Fruit fly (Drosophila melanogaster): Measurements from ENCODE around the gene Or22a.

Gene Or22a

DNA sequence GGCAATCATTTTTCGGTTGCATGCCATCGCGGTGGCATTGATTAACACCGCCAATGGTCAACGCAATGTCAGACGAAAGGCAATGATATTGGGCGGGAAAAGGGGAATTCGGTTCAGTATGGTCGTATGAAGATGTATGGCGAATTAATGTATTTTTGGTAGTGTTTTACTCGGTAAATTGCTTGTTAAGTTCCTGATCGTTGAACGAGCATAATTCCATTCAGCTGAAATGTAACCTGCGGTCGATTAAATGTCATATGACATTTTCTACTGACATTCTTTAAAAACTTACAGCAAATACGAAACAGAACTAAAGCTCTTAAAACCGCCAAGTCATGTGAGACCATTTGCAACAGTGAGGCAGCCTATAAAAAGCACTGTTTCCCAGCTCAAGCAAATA is at the start of gene Or22a:
Gene Or22a (plus strand): TSS at position 301 of the 400 bp plus-strand sequence.
- TF ChIP-seq CG2120 (GFP tag; optimal IDR thresholded peaks at IDR 0.05): no peak
- no peak for TF ChIP-seq CG7556 (GFP tag; optimal IDR thresholded peaks at IDR 0.05)
- no peak for TF ChIP-seq Elba2 (GFP tag; optimal IDR thresholded peaks at IDR 0.05)
- no peak for TF ChIP-seq Lpt (GFP tag; optimal IDR thresholded peaks at IDR 0.05)
- TF ChIP-seq CG10274 (GFP tag; optimal IDR thresholded peaks at IDR 0.05): no peak
- TF ChIP-seq unc-4 (GFP tag; IDR thresholded peaks at IDR 0.05; ENCODE audit: partially characterized antibody): no peak
- no peak for TF ChIP-seq E2f2 (GFP tag; IDR thresholded peaks at IDR 0.05)
- TF ChIP-seq CG7372 (GFP tag; IDR thresholded peaks at IDR 0.05): no peak
- TF ChIP-seq CG1024 (GFP tag; IDR thresholded peaks at IDR 0.05): no peak
- TF ChIP-seq ham (GFP tag; IDR thresholded peaks at IDR 0.05): no peak
- no peak for TF ChIP-seq CG3726 (GFP tag; IDR thresholded peaks at IDR 0.05)
- TF ChIP-seq CG7839 (tag; optimal IDR thresholded peaks at IDR 0.05): no peak
- no peak for TF ChIP-seq ara (GFP tag; IDR thresholded peaks at IDR 0.05)
- TF ChIP-seq pho (GFP tag; optimal IDR thresholded peaks at IDR 0.05): no peak
- TF ChIP-seq CG15601 (tag; optimal IDR thresholded peaks at IDR 0.05): no peak
- TF ChIP-seq hth (optimal IDR thresholded peaks at IDR 0.05): no peak

DNA sequence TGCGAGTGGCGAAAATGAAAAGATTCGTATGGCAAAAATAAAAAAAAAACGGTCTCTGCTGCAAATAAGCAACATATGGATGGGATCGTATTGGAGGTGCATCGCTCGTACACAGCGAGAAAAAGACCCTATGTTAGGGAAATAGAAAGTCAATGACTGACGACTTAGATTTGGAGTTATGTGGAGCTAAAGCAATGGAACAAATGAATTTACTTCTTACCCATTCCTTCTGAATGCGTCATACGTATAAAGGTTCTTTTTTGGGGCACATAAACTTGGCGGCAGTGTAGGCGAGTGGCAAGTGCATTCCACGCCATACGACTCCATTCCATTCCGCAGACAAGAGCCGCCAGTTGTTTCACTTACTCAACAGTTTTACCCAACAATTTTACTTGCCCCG is 49.5 kb upstream of the Or22a start:
- TF ChIP-seq bsh (GFP tag; optimal IDR thresholded peaks at IDR 0.05) (peak; percentile 4 to 14), CG12391 (tag; optimal IDR thresholded peaks at IDR 0.05) (peak; percentile 3), CG10979 (tag; optimal IDR thresholded peaks at IDR 0.05) (peak; percentile 39), prd (optimal IDR thresholded peaks at IDR 0.05) (no peak), prd (GFP tag; IDR thresholded peaks at IDR 0.05) (0 out of 3 replicates have a peak, but pooled peaks have one; percentile 23), CG10654 (GFP tag; optimal IDR thresholded peaks at IDR 0.05) (no peak), CG2202 (tag; optimal IDR thresholded peaks at IDR 0.05) (no peak), psq (GFP tag; optimal IDR thresholded peaks at IDR 0.05) (no peak), Xrp1 (GFP tag; IDR thresholded peaks at IDR 0.05) (peak; percentile 53), phol (tag; optimal IDR thresholded peaks at IDR 0.05) (peak; percentile 5), lov (optimal IDR thresholded peaks at IDR 0.05) (no peak), lov (GFP tag; IDR thresholded peaks at IDR 0.05) (0 out of 3 replicates have a peak, but pooled peaks have one; percentile 11), ci (GFP tag; IDR thresholded peaks at IDR 0.05) (0 out of 3 replicates have a peak, but pooled peaks have one; percentile 29), CG2712 (tag; optimal IDR thresholded peaks at IDR 0.05) (peak; percentile 6), Trl (optimal IDR thresholded peaks at IDR 0.05) (no peak), Trl (GFP tag; optimal IDR thresholded peaks at IDR 0.05) (no peak), ewg (GFP tag; optimal IDR thresholded peaks at IDR 0.05) (no peak), CG31365 (tag; optimal IDR thresholded peaks at IDR 0.05) (no peak), gem (tag; optimal IDR thresholded peaks at IDR 0.05) (peak; percentile 22), Mrtf (GFP tag; IDR thresholded peaks at IDR 0.05) (no peak), Fer2 (tag; optimal IDR thresholded peaks at IDR 0.05) (no peak), ro (GFP tag; IDR thresholded peaks at IDR 0.05) (no peak), CG17829 (tag; optimal IDR thresholded peaks at IDR 0.05) (no peak), slou (GFP tag; optimal IDR thresholded peaks at IDR 0.05) (no peak), ATbp (GFP tag; optimal IDR thresholded peaks at IDR 0.05) (peak; percentile 3), CG11247 (GFP tag; IDR thresholded peaks at IDR 0.05) (no peak), CG7839 (tag; optimal IDR thresholded peaks at IDR 0.05) (peak; percentile 3), tin (GFP tag; optimal IDR thresholded peaks at IDR 0.05) (peak; percentile 12), ERR (GFP tag; optimal IDR thresholded peaks at IDR 0.05) (no peak), hbn (GFP tag; IDR thresholded peaks at IDR 0.05; ENCODE audit: partially characterized antibody) (no peak), Adf1 (GFP tag; IDR thresholded peaks at IDR 0.05) (no peak), nom (GFP tag; optimal IDR thresholded peaks at IDR 0.05) (peak; percentile 41), Dp (GFP tag; optimal IDR thresholded peaks at IDR 0.05) (no peak), CG18011 (GFP tag; optimal IDR thresholded peaks at IDR 0.05) (no peak), CG11696 (GFP tag; IDR thresholded peaks at IDR 0.05) (no peak), CG9727 (GFP tag; optimal IDR thresholded peaks at IDR 0.05) (peak; percentile 2), CG6175 (GFP tag; IDR thresholded peaks at IDR 0.05) (no peak)
